Worm (Caenorhabditis elegans) whole organism, early embryonic: ENCODE measurements around the gene ung-1.

ENCODE experiments used
- B0310.2 ChIP-seq: sonication (generic microtip); optimal IDR thresholded peaks from 2 replicates; lab custom pipeline; 2016; ENCODE audit warnings: mild to moderate bottlenecking, missing genetic modification characterization, missing compliant biosample characterization
- ama-1 ChIP-seq: fragments of 150-350 bp; optimal IDR thresholded peaks from 2 replicates; lab custom pipeline; 2014
- tbx-37 ChIP-seq: fragments of 200-800 bp; sonication (Bioruptor generic); conservative IDR thresholded peaks from 2 replicates; pipeline ENCODE4 v1.3.6; 2022; ENCODE audit warnings: missing genetic modification reagents, missing genetic modification characterization, missing compliant biosample characterization

- TF ChIP-seq ama-1: no peak
- no peak for TF ChIP-seq tbx-37 (GFP tag; lab: Robert Waterston, UW)
- no peak for TF ChIP-seq B0310.2 (tag; lab: Kevin White, UChicago)
These were observed 35.4 kb upstream of the ung-1 start for ce11 chrIII:12009321-12009720.
